Worm (Caenorhabditis elegans): Measurements from ENCODE around the gene prx-3.

The prx-3 gene

DNA sequence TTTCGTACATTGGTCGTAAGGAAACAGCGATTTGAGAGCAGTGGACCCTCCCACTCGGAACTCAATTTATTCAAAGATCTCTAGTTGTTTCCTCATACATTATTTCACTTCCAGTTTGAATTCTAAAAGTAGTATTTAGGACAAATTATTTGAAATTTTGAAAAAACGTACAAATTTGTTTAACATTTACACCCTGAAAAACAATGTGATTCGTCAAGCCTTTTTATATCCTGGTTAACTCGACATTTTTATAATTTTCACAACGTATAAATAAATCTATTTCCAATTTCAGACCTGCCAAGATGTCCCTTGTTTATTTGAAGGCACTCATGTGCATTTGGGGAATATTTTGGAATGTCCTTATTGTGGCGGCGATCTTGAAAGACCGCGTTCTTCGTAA, 2.8 kb upstream of the prx-3 start, which contains the start of gene C15H9.3:
TSS of gene C15H9.3 (plus strand) at position 301 of the 400 bp plus-strand sequence.
- TF ChIP-seq unc-62 (GFP tag; optimal IDR thresholded peaks at IDR 0.05): no peak

DNA sequence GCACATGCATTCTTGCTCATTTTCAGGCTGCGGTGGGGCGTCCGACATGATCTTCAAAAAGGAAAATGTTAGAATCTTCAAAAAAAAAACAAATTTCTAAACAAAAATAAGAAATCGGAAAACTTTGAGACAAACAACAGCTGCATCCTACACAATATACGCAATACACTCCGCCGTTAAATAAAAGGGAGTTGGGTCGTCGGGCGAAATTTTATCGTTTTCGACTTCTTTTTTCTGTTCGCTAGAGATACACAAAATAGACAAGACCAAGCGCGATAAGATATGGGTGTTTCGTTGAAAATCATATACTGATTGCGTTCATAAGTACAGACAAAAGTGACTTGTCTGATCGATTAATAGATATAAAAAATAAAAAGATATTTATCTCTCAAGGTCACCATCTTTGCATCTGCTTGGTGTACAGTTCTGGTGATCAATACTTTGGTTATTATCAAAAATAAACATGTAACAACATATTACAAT, 3.4 kb downstream of the prx-3 start, which contains the start of gene kynu-1:
TSS of gene kynu-1 (minus strand) at position 51 of the 483 bp plus-strand sequence.
- no peak for TF ChIP-seq unc-62 (GFP tag; optimal IDR thresholded peaks at IDR 0.05)

DNA sequence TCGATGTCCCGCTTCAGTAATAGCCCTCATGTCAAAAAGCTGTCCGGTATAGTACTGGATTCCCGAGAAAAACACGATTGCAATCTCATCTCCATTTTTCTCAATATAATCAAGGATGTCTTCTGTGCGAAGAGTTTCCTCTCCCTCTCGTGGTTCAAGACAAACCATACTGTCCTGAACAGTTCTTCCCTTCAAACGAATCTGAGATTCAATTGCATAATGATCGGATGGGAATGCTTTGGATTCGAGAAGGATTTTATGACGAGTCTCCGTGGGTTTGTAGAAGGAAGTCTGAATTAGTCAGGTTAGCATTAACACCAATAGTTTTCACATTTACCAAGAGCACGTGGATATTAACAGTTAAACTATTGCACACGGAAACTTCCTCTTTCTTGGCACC, 4.8 kb downstream of the prx-3 start:
- TF ChIP-seq unc-62 (GFP tag; optimal IDR thresholded peaks at IDR 0.05): no peak

DNA sequence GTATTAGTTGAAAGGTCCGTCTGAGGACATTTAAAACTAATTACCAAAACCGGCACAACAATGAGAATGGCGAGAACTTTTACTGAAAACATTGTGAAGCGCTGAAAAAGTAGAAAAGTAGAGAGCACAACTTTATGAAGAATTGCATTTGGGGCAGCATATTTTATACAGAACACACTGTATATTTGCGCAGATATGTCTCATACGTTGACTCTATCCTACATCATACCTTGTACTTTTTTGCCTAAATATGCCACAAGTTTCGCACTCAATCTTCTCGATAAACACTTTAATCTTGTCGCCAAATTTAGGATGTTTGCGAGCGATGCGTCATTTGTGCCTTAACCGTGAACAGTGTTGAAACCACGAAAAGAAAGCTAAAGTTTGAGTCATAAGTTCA, 9.4 kb downstream of the prx-3 start, which contains the start of gene C15H9.11:
TSS of gene C15H9.11 (minus strand) at position 101 of the 400 bp plus-strand sequence.
- no peak for TF ChIP-seq unc-62 (GFP tag; optimal IDR thresholded peaks at IDR 0.05)

DNA sequence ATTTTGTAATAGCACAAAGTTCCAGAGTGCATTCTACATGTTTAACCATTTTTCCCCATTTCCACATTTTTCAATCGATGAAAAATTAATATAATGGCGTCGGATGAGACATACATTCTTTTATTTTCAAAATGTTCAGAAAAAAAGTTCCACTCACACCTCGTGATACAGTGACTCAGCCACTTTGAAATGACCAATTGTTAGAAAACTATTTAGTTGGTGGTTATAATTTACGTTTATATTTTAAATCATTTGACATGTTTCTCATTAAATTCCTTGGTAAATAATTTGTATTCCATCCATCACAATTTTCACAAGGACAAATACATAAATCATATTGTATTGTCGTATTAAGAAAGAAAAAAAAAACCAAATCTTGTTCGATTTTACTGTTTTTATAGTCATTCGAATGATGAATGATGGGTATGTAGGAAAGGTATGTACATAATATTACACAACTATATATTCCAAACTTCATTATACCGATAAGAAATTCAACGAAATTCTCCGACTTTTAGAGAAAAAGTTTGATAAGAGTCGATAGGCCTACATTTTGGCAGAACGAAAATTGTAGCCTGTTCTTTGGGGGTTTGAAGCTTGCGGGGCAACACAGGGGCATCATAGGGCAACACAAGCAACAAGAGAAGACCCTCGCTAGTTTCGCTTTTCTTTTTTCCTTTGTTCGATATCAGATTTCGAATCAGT, 12.2 kb downstream of the prx-3 start:
- no peak for TF ChIP-seq unc-62 (GFP tag; optimal IDR thresholded peaks at IDR 0.05)

DNA sequence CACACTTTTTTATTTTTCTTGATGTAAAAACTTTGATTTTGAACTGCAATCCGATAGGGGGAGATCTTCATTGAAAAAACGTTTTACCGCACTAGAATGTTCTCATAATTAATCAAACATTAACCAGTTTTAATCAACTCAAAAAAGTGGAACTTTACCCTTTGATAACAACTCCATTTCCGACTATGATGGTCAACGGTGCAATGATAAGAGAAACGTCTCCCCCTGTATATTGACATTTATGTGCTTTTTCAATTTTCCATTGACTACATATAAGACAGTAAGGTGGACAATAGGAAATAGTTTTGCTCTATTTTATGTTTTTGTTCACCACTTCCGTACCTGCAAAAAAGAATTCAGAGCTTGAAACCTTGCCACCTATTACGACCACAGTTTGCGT, 14.3 kb downstream of the prx-3 start:
- TF ChIP-seq unc-62 (GFP tag; optimal IDR thresholded peaks at IDR 0.05): no peak

DNA sequence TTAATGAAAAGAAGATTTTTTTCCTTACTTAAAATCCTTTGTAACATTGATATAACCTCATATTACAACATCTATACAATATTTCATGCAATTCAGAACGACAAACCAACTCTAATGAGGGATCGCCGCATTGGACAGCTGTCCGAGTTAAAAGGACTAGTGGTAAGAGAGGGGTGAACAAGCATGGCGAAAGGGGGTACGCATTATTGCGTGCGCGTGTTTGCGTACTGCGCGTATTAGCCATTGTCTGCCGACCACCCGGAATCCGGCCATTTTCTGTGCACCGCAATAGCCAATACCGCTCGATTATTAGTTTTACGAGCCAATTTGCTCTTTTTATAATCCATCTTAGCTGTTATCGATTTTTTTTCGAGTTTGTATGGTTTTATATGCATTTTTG, 15.2 kb downstream of the prx-3 start, which contains the start of gene C15H9.4:
TSS of gene C15H9.4 (plus strand) at position 93 of the 400 bp plus-strand sequence.
- TF ChIP-seq unc-62 (GFP tag; optimal IDR thresholded peaks at IDR 0.05): no peak

DNA sequence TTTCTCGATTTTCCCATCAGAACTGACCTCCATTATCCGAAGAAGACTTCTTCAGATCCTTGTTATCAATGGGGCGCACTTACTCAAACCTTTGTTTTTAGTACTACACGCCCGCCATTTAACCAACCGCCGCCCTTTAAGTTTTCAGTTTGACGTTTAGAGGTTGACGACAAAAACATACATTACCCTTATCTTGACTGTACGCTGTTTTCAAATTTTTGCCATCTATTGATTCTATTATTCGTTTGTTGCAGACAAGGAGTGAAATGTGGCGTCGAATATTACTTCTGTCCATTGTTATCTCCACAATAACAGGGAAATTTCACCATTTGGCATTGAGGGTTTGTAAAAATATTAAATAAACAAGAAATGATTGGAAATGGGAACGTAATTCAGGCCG, 19.7 kb downstream of the prx-3 start, which contains the start of gene C15H9.5:
TSS of gene C15H9.5 (plus strand) at position 255 of the 400 bp plus-strand sequence.
- TF ChIP-seq unc-62 (GFP tag; optimal IDR thresholded peaks at IDR 0.05): no peak

DNA sequence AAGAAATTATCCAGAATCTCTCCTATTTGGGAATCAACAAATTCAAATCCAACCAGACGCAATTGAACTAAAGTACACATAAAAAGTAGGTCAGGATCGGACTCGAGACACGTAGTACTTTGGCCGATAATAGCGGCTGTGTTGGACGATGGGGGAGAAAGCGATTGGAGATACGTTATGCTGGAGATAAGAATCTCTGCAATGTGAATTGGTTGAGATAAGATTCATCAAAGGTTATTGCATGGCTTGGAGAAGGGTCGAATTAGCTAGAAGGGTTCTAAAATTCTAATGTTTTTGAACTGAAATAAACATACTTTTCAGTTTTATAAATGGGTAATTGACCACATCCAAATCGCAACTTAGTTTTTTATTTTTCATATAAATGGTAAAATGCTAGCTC, 20.2 kb downstream of the prx-3 start:
- TF ChIP-seq unc-62 (GFP tag; optimal IDR thresholded peaks at IDR 0.05): no peak

DNA sequence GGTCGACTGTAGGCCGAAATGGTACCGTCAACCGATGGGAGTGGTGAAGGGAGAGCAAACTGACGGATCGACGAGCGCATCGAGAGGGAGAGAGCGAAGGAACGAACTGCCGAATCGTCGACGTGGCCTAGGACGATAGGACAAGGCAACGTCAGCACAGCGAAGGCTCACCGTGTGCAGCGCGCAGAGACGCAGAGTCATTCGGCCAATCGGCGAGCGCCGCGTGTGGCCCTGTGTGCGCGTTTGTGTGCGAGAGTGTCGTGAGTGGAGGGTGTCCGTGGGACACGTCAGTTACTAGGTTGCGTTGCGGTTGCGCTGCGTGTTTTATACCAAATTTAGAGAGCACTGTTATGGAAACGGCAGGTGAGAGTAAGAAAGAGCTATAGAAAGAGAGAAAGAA, 20.8 kb downstream of the prx-3 start, which contains the start of gene hsp-3:
TSS of gene hsp-3 (minus strand) at position 158 of the 400 bp plus-strand sequence.
- TF ChIP-seq unc-62 (GFP tag; optimal IDR thresholded peaks at IDR 0.05): no peak

DNA sequence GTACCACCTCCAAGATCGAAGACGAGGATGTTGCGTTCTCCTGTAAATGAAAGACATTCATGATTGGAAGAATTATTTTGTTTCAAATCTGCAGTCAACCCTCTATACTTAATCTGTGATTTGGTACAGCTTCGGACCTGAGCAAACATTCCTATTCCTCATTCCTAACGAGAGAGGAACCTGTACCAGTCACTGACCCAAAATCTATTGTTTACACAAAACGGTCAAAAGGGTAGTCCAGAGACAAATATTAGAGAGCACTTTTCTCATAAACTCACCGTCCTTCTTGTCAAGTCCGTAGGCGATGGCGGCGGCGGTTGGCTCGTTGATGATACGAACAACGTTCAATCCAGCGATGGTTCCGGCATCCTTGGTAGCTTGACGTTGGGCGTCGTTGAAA, 21.9 kb downstream of the prx-3 start:
- no peak for TF ChIP-seq unc-62 (GFP tag; optimal IDR thresholded peaks at IDR 0.05)

DNA sequence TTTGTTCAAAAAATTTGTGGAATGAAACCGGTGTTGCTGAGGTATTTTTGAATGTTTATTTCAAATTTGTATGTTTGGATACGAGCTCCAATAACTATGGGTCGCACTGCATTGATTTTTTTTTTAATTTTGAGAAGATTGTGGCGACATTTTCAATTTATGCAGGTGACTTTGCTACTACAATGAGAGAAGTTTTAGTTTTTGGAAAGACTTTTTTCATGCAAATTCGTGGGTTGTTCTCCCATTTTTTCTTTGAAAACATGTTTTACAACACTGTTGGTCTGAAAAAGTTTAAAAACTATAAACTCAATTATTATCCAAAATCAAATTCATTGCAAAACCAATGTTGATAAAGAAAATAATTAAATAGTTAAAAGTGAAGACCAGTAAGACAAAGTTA, 24.0 kb downstream of the prx-3 start:
- no peak for TF ChIP-seq unc-62 (GFP tag; optimal IDR thresholded peaks at IDR 0.05)

DNA sequence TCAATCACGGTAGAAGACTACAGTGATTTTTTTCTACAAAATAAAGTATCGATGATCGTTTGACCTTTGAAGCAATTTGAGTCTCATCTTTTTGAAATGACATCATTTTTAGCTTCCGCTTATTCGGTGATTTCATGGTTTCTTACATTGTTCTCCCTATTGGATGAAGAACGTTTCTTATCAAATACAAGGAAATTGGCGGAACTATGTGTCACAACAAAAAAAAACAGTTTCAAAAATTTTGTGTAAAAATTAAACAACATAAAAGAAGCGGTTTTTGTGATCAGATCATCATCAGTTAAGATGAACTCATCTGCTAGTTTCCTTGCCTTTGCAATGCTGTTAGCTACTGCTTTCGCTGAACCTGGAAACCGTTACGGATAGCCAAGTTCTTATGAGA, 25.0 kb downstream of the prx-3 start, which contains the start of gene C45B2.8:
TSS of gene C45B2.8 (plus strand) at position 301 of the 400 bp plus-strand sequence.
- TF ChIP-seq unc-62 (GFP tag; optimal IDR thresholded peaks at IDR 0.05): no peak

DNA sequence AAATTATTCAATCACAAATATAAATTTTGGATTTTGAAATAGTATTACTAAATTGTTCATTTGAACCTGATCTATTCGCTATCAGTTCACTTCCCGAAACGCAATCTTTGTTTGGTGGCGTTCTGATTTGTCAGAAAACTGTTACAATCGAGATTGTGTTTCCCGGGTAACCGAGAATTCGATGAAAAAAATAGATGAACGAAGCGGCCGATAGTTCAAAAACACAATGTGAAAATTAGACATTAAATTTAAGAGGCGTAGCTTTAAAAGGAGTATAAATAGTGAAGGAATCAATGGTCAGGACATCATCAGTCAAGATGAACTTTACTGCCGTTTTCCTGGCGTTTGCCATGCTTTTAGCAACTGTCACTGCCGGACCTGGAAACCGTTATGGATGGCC, 26.9 kb downstream of the prx-3 start, which contains the start of gene C45B2.1:
TSS of gene C45B2.1 (plus strand) at position 301 of the 400 bp plus-strand sequence.
- TF ChIP-seq unc-62 (GFP tag; optimal IDR thresholded peaks at IDR 0.05): no peak

DNA sequence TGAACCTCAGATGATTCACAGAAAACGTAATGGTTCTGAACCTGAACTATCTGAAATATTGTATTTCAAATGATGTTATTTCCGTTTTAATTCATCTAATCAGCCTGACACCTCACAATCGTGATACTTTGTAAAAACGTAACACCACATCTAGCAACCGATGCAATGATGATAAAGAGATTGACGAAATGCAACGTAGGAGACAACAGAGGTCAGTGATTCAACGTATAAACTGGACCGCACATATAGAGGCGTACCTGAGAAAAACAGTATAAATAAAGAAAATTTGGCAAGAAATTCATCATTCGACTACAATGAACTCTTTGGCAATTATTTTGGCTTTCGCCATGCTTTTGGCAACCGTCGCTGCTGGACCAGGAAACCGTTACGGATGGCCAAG, 28.3 kb downstream of the prx-3 start, which contains the start of gene C45B2.2:
TSS of gene C45B2.2 (plus strand) at position 301 of the 400 bp plus-strand sequence.
- TF ChIP-seq unc-62 (GFP tag; optimal IDR thresholded peaks at IDR 0.05): no peak

DNA sequence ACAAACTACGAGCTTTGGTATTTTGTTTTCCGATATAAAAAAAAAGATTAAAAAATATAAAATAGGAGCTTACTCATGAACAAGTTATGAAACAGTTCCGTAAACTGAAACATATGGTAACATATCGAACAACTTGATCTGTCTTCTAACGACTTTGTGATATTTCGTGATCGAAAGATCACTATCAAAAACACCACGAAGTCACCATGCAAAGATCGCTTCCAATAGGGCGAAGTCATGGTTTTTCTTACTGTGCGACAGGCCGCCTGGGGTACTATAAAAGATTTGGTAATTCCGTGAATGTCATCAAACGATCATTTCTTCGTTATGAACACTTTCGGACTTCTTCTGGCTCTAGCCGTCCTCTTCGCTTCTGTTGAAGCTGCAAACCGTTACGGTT, 30.1 kb downstream of the prx-3 start, which contains the start of gene C45B2.3:
TSS of gene C45B2.3 (plus strand) at position 301 of the 400 bp plus-strand sequence.
- TF ChIP-seq unc-62 (GFP tag; optimal IDR thresholded peaks at IDR 0.05): no peak

DNA sequence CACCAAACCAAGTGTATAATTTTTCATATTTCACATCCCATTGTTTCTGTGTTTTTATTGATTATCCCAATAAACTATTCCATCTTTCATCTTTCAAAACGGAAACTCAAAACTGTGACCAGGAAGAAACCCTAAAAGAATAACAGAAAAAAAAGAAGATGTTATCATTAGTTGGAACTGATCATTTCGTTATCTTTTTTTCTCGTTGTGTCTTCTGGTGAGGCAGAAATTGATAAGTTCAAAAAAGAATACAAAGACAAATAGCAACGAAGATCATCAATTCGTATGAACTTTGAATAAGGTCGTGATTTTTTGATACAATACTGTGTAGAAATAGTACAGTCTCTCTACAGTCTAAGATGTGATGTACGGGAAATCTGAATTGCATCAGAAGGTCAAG, 30.9 kb downstream of the prx-3 start:
- no peak for TF ChIP-seq unc-62 (GFP tag; optimal IDR thresholded peaks at IDR 0.05)
